Fruit fly (Drosophila melanogaster): ENCODE measurements around the gene Prx6a.

Prx6a gene

DNA sequence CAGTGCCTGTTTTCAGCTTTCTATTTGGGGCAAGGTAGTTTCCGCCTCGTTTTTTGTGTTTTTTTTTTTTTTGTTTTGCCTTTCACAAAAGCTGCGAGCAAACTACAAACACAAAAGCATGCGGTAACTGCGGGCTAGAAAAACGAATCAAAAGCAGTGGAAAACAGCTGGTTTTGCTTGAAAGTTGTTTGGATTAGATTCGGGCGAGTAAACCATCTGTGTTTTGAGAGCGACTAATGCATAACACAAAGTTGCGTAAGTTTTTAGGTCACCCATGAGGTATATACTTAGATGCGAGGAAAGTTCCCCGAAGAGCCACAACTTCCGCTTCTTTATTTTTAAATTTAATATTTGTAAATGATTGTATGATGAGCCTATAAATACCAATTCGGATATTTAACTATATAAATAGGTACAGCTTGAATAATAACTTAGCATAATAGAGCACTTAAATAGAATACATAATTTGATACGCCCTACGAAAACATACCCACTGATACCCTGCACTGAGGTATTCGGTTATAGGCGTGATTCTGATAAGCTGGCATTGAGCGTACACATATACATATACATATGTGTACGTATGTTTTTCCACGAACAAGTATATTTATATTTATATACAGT, 5.6 kb downstream of the Prx6a start (continued):
- TF ChIP-seq gsb-n (tag; optimal IDR thresholded peaks at IDR 0.05) (peak; percentile 31), CG17361 (GFP tag; IDR thresholded peaks at IDR 0.05) (peak; percentile 34; the same call in 1 of the 3 replicates)

DNA sequence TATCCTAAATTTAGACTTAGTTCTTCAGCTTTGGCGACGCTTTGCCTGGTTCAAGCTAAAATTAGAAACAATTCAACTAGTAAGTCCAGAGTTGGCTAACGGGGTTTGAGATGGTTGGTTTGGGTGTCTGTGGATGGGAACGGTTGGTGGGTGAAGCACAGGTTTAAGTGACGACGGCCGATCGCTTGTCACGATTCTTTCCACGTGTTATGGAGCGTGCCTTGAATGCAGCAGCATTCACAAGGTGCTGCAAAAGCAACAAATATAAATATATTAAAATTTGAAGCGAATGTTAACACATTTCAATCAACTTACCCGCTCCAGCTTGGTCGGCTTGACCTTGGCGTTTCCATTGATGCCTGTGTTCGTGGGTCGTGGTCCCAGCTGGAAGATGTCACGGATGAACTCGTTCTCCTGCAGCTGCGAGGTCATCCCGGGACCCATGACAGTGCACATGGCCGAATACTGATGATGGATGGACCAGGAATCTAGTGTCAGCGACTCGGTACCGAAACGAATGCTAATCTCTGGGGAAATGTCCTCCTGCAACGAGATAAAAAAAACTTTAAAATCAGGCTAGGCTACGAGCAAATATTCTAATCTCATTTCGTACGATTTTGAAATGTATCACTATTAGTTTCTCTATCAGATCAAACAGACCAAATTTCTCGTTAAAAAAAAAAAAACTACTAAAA, 8.9 kb downstream of the Prx6a start, which contains the start of gene CG8813:
TSS of gene CG8813 (plus strand) at position 645 of the 695 bp plus-strand sequence.
- no peak for TF ChIP-seq CG1603 (tag; optimal IDR thresholded peaks at IDR 0.05)
- no peak for TF ChIP-seq hbn (GFP tag; IDR thresholded peaks at IDR 0.05; ENCODE audit: partially characterized antibody)
- no peak for TF ChIP-seq fru (optimal IDR thresholded peaks at IDR 0.05)
- no peak for TF ChIP-seq CoRest (tag; optimal IDR thresholded peaks at IDR 0.05)
- TF ChIP-seq chm (GFP tag; IDR thresholded peaks at IDR 0.05), result no peak
- TF ChIP-seq hkb (optimal IDR thresholded peaks at IDR 0.05), result no peak
- no peak for TF ChIP-seq hkb (GFP tag; IDR thresholded peaks at IDR 0.05)
- no peak for TF ChIP-seq stc (GFP tag; IDR thresholded peaks at IDR 0.05)
- TF ChIP-seq CHES-1-like (GFP tag; optimal IDR thresholded peaks at IDR 0.05), result no peak
- TF ChIP-seq CG16813 (GFP tag; IDR thresholded peaks at IDR 0.05; ENCODE audit: partially characterized antibody), result no peak
- TF ChIP-seq mam (GFP tag; optimal IDR thresholded peaks at IDR 0.05), result no peak
- TF ChIP-seq CG10209 (GFP tag; optimal IDR thresholded peaks at IDR 0.05), result no peak
- TF ChIP-seq yki (optimal IDR thresholded peaks at IDR 0.05), result no peak
- TF ChIP-seq vvl (GFP tag; IDR thresholded peaks at IDR 0.05), result peak; percentile 68; the same call in 1 of the 2 replicates
- no peak for TF ChIP-seq CG17912 (GFP tag; optimal IDR thresholded peaks at IDR 0.05)
- TF ChIP-seq CG18764 (GFP tag; optimal IDR thresholded peaks at IDR 0.05), result no peak
- no peak for TF ChIP-seq amos (GFP tag; IDR thresholded peaks at IDR 0.05; ENCODE audit: partially characterized antibody)
- TF ChIP-seq Med (GFP tag), result peak; percentile 48
- 0 out of 2 replicates have a peak, but pooled peaks have one; percentile 16 for TF ChIP-seq inv (GFP tag; IDR thresholded peaks at IDR 0.05; ENCODE audit: partially characterized antibody)
- TF ChIP-seq Ets65A (GFP tag), result peak; percentile 78
- 0 out of 4 replicates have a peak, but pooled peaks have one; percentile 66 for TF ChIP-seq chinmo (GFP tag; IDR thresholded peaks at IDR 0.05; ENCODE audit: partially characterized antibody)
- no peak for TF ChIP-seq dimm (GFP tag; IDR thresholded peaks at IDR 0.05)
- TF ChIP-seq CG2889 (GFP tag; IDR thresholded peaks at IDR 0.05), result no peak
- TF ChIP-seq toy (GFP tag; IDR thresholded peaks at IDR 0.05), result no peak
- TF ChIP-seq Nf-YC (tag; optimal IDR thresholded peaks at IDR 0.05), result no peak

DNA sequence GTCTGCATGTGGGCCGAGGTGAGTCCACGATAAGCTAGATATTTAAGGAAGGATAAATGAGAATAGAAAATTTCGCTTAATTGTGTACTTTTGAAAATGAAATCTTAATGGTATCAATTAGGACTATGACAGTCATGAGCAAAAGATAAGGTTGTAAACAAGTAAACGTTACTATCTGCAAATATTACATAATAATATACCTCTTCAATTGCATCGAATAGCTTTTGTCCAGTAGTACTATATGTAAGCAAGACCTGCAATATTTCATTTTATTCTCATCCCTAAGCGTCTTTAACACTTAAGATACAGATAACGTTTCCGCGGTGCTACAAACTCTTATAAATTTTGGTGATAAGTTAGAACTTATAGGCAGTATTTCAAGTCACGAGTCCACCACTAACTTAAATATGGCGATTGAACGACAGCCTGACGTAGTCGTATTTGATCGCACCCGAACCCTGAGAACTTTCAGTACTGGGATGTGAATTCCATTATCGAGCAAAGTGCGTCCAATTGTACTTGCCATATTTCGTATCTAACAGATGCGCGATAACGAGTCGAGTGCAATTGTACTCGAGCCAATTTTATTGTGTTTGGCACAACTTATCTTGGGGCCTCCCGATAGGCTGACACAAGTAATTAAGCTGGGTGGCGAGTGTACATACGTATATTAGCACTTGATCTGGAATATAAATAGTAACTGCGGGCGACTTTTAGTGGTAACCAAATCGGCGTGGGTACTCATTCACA, 12.3 kb downstream of the Prx6a start:
- TF ChIP-seq CG18011 (GFP tag; optimal IDR thresholded peaks at IDR 0.05) (peak; percentile 37), CG34376 (GFP tag; optimal IDR thresholded peaks at IDR 0.05) (peak; percentile 57), CG7786 (GFP tag; optimal IDR thresholded peaks at IDR 0.05) (no peak), exex (tag; optimal IDR thresholded peaks at IDR 0.05) (peak; percentile 93), mirr (GFP tag; optimal IDR thresholded peaks at IDR 0.05) (peak; percentile 80), Deaf1 (tag; optimal IDR thresholded peaks at IDR 0.05) (peak; percentile 66), sd (tag; optimal IDR thresholded peaks at IDR 0.05) (peak; percentile 26), CG10654 (GFP tag; optimal IDR thresholded peaks at IDR 0.05) (no peak), Pdp1 (GFP tag; optimal IDR thresholded peaks at IDR 0.05) (peak in 1 of 2 experiments; percentile 55), chinmo (GFP tag; IDR thresholded peaks at IDR 0.05; ENCODE audit: partially characterized antibody) (0 out of 4 replicates have a peak, but pooled peaks have one; percentile 5), CG10543 (GFP tag; optimal IDR thresholded peaks at IDR 0.05) (peak; percentile 22), sens (GFP tag) (peak; percentile 10), grn (GFP tag; optimal IDR thresholded peaks at IDR 0.05) (peak; percentile 52), BEAF-32 (GFP tag; optimal IDR thresholded peaks at IDR 0.05) (peak; percentile 23), Sry-δ (GFP tag; optimal IDR thresholded peaks at IDR 0.05) (peak; percentile 0), CG9932 (GFP tag; IDR thresholded peaks at IDR 0.05) (no peak), Hey (tag; optimal IDR thresholded peaks at IDR 0.05) (peak; percentile 39), GATAe (GFP tag; conservative IDR thresholded peaks at IDR 0.05) (0 out of 2 replicates have a peak, but pooled peaks have one; percentile 30), CG18599 (GFP tag; optimal IDR thresholded peaks at IDR 0.05) (no peak), sug (tag; optimal IDR thresholded peaks at IDR 0.05) (peak; percentile 69)
